Worm (Caenorhabditis elegans) whole organism, L3 larva: ENCODE results near the gene F54F12.1.

Source experiments
- R02D3.7 ChIP-seq: fragments of 150-350 bp; optimal IDR thresholded peaks from 2 replicates; lab custom pipeline; 2014; ENCODE audit warnings: missing biosample characterization, missing genetic modification characterization
- ZK546.5 ChIP-seq: sonication (generic microtip); optimal IDR thresholded peaks from 2 replicates; lab custom pipeline; 2017; ENCODE audit warnings: missing biosample characterization, missing genetic modification characterization
- aly-2 ChIP-seq: fragments of 150-350 bp; optimal IDR thresholded peaks from 2 replicates; lab custom pipeline; 2014; ENCODE audit warnings: missing biosample characterization, missing genetic modification characterization
- ama-1 ChIP-seq: fragments of 150-350 bp; optimal IDR thresholded peaks from 2 replicates; lab custom pipeline; 2018
- ceh-16 ChIP-seq: sonication (generic microtip); optimal IDR thresholded peaks from 2 replicates; lab custom pipeline; 2017; ENCODE audit warnings: missing biosample characterization, missing genetic modification characterization
- ceh-28 ChIP-seq: fragments of 150-350 bp; optimal IDR thresholded peaks from 2 replicates; lab custom pipeline; 2014; ENCODE audit warnings: missing biosample characterization, missing genetic modification reagents, missing genetic modification characterization
- ceh-82 ChIP-seq: fragments of 150-350 bp; optimal IDR thresholded peaks from 2 replicates; lab custom pipeline; 2014; ENCODE audit warnings: missing biosample characterization, missing genetic modification characterization
- ceh-9 ChIP-seq: sonication (generic microtip); optimal IDR thresholded peaks from 2 replicates; lab custom pipeline; 2018; ENCODE audit warnings: missing biosample characterization, missing genetic modification characterization
- daf-12 ChIP-seq: fragments of 150-350 bp; optimal IDR thresholded peaks from 2 replicates; lab custom pipeline; 2014; ENCODE audit warnings: missing biosample characterization, missing genetic modification reagents, missing genetic modification characterization
- egl-27 ChIP-seq: sonication (generic microtip); optimal IDR thresholded peaks from 4 replicates; lab custom pipeline; 2017; ENCODE audit warnings: missing biosample characterization, missing genetic modification reagents, missing genetic modification characterization
- egl-5 ChIP-seq: fragments of 150-350 bp; optimal IDR thresholded peaks from 2 replicates; lab custom pipeline; 2017; ENCODE audit warnings: missing biosample characterization, missing genetic modification reagents, missing genetic modification characterization, inconsistent platforms
- elt-1 ChIP-seq: fragments of 150-350 bp; optimal IDR thresholded peaks from 2 replicates; lab custom pipeline; 2014; ENCODE audit warnings: missing biosample characterization, missing genetic modification characterization
- elt-2 ChIP-seq: sonication (generic microtip); optimal IDR thresholded peaks from 2 replicates; lab custom pipeline; 2016; ENCODE audit warnings: missing genetic modification reagents, mild to moderate bottlenecking, missing genetic modification characterization, missing compliant biosample characterization
- elt-3 ChIP-seq, 3 experiments: fragments of 150-350 bp in 1 of 3; sonication (generic microtip) in 2 of 3; optimal IDR thresholded peaks; 2 replicates in 2 of 3; 4 replicates in 1 of 3; lab custom pipeline; 2014 to 2017; ENCODE audit warnings: missing biosample characterization in 3 of 3, missing genetic modification characterization in 3 of 3
- eor-1 ChIP-seq, 2 experiments: fragments of 150-350 bp; optimal IDR thresholded peaks; 2 replicates each; lab custom pipeline; 2014 to 2018; ENCODE audit warnings: missing biosample characterization in 2 of 2, missing genetic modification characterization in 2 of 2
- fkh-10 ChIP-seq: sonication (generic microtip); optimal IDR thresholded peaks from 2 replicates; lab custom pipeline; 2017; ENCODE audit warnings: missing biosample characterization, missing genetic modification reagents, missing genetic modification characterization
- fkh-2 ChIP-seq: fragments of 150-350 bp; optimal IDR thresholded peaks from 2 replicates; lab custom pipeline; 2014; ENCODE audit warnings: missing biosample characterization, missing genetic modification reagents, missing genetic modification characterization
- fos-1 ChIP-seq: fragments of 150-350 bp; optimal IDR thresholded peaks from 2 replicates; lab custom pipeline; 2014; ENCODE audit warnings: missing biosample characterization, missing genetic modification characterization
- hmg-11 ChIP-seq: sonication (generic microtip); optimal IDR thresholded peaks from 2 replicates; lab custom pipeline; 2016; ENCODE audit warnings: missing genetic modification characterization, missing compliant biosample characterization
- jun-1 ChIP-seq: fragments of 150-350 bp; optimal IDR thresholded peaks from 2 replicates; lab custom pipeline; 2014; ENCODE audit warnings: missing biosample characterization, missing genetic modification reagents, missing genetic modification characterization
- lin-15B ChIP-seq: fragments of 150-350 bp; optimal IDR thresholded peaks from 2 replicates; lab custom pipeline; 2014; ENCODE audit warnings: missing biosample characterization, missing genetic modification characterization
- lin-39 ChIP-seq: fragments of 150-350 bp; optimal IDR thresholded peaks from 2 replicates; lab custom pipeline; 2018; ENCODE audit warnings: missing biosample characterization, missing genetic modification reagents, missing genetic modification characterization
- lsy-12 ChIP-seq: sonication (generic microtip); optimal IDR thresholded peaks from 2 replicates; lab custom pipeline; 2016; ENCODE audit warnings: mild to moderate bottlenecking, missing genetic modification characterization, missing compliant biosample characterization
- mdl-1 ChIP-seq: fragments of 150-350 bp; optimal IDR thresholded peaks from 2 replicates; lab custom pipeline; 2014; ENCODE audit warnings: missing biosample characterization, missing genetic modification characterization
- mml-1 ChIP-seq: fragments of 150-350 bp; sonication (generic microtip); optimal IDR thresholded peaks from 3 replicates; lab custom pipeline; 2014; ENCODE audit warnings: missing biosample characterization, missing genetic modification characterization
- nfya-1 ChIP-seq: sonication (generic microtip); optimal IDR thresholded peaks from 2 replicates; lab custom pipeline; 2017; ENCODE audit warnings: missing genetic modification characterization, mild to moderate bottlenecking, missing compliant biosample characterization, antibody characterized with exemption, moderate library complexity; ENCODE audit not compliant: insufficient read depth
- nhr-11 ChIP-seq: fragments of 150-350 bp; optimal IDR thresholded peaks from 2 replicates; lab custom pipeline; 2014; ENCODE audit warnings: missing biosample characterization, missing genetic modification characterization
- nhr-12 ChIP-seq: fragments of 150-350 bp; optimal IDR thresholded peaks from 2 replicates; lab custom pipeline; 2014; ENCODE audit warnings: missing biosample characterization, missing genetic modification characterization
- nhr-23 ChIP-seq: fragments of 150-350 bp; optimal IDR thresholded peaks from 2 replicates; lab custom pipeline; 2014; ENCODE audit warnings: missing biosample characterization, missing genetic modification reagents, missing genetic modification characterization
- nhr-237 ChIP-seq: fragments of 150-350 bp; optimal IDR thresholded peaks from 2 replicates; lab custom pipeline; 2014; ENCODE audit warnings: missing biosample characterization, missing genetic modification characterization
- nhr-25 ChIP-seq: sonication (generic microtip); optimal IDR thresholded peaks from 2 replicates; lab custom pipeline; 2017; ENCODE audit warnings: missing biosample characterization, missing genetic modification characterization
- nhr-28 ChIP-seq: fragments of 150-350 bp; optimal IDR thresholded peaks from 2 replicates; lab custom pipeline; 2014; ENCODE audit warnings: missing biosample characterization, missing genetic modification characterization
- nhr-43 ChIP-seq: sonication (generic microtip); optimal IDR thresholded peaks from 2 replicates; lab custom pipeline; 2016; ENCODE audit warnings: mild to moderate bottlenecking, missing genetic modification characterization, missing compliant biosample characterization; ENCODE audit not compliant: poor library complexity, severe bottlenecking
- nhr-76 ChIP-seq: fragments of 150-350 bp; sonication (generic microtip); optimal IDR thresholded peaks from 5 replicates; lab custom pipeline; 2014; ENCODE audit warnings: missing biosample characterization, missing genetic modification characterization
- nhr-77 ChIP-seq: fragments of 150-350 bp; optimal IDR thresholded peaks from 2 replicates; lab custom pipeline; 2014; ENCODE audit warnings: missing biosample characterization, missing genetic modification characterization
- pha-4 ChIP-seq: fragments of 150-350 bp; optimal IDR thresholded peaks from 2 replicates; lab custom pipeline; 2014; ENCODE audit warnings: missing biosample characterization, missing genetic modification reagents, missing genetic modification characterization
- pqm-1 ChIP-seq: fragments of 150-350 bp; optimal IDR thresholded peaks from 2 replicates; lab custom pipeline; 2017; ENCODE audit warnings: missing biosample characterization, missing genetic modification characterization, inconsistent platforms
- sea-2 ChIP-seq: fragments of 150-350 bp; sonication (generic microtip); optimal IDR thresholded peaks from 4 replicates; lab custom pipeline; 2014; ENCODE audit warnings: missing biosample characterization, missing genetic modification reagents, missing genetic modification characterization
- skn-1 ChIP-seq: fragments of 150-350 bp; optimal IDR thresholded peaks from 2 replicates; lab custom pipeline; 2014; ENCODE audit warnings: missing biosample characterization, missing genetic modification characterization
- snpc-4 ChIP-seq: fragments of 150-350 bp; optimal IDR thresholded peaks from 2 replicates; lab custom pipeline; 2014; ENCODE audit warnings: missing biosample characterization, missing genetic modification characterization
- tbx-2 ChIP-seq: sonication (generic microtip); optimal IDR thresholded peaks from 2 replicates; lab custom pipeline; 2016; ENCODE audit warnings: mild to moderate bottlenecking, missing genetic modification characterization, missing compliant biosample characterization
- unc-39 ChIP-seq: sonication (generic microtip); optimal IDR thresholded peaks from 4 replicates; lab custom pipeline; 2017; ENCODE audit warnings: missing biosample characterization, missing genetic modification characterization
- zag-1 ChIP-seq: fragments of 150-350 bp; optimal IDR thresholded peaks from 2 replicates; lab custom pipeline; 2014; ENCODE audit warnings: missing biosample characterization, missing genetic modification characterization
- ztf-11 ChIP-seq: fragments of 150-350 bp; optimal IDR thresholded peaks from 2 replicates; lab custom pipeline; 2014; ENCODE audit warnings: missing biosample characterization, missing genetic modification characterization
- ztf-4 ChIP-seq: fragments of 150-350 bp; optimal IDR thresholded peaks from 2 replicates; lab custom pipeline; 2014; ENCODE audit warnings: missing biosample characterization, missing genetic modification characterization

Gene F54F12.1

ce11 chrIII:13070548-13071050 lies 15.4 kb upstream of the F54F12.1 start, which contains the start of gene Y39E4B.6 (continued):
- TF ChIP-seq ZK546.5 (tag; lab: Kevin White, UChicago) = peak; percentile 34
- TF ChIP-seq lin-15B (tag; lab: Kevin White, UChicago) = peak; percentile 91
- peak; percentile 99 for TF ChIP-seq lin-39
- TF ChIP-seq daf-12 (tag; lab: Kevin White, UChicago) = no peak
- peak; percentile 96 for TF ChIP-seq nhr-25
- peak; percentile 77 for TF ChIP-seq nhr-76 (tag; lab: Kevin White, UChicago)
- peak; percentile 92 for TF ChIP-seq elt-2 (tag; lab: Kevin White, UChicago)
- peak; percentile 78 for TF ChIP-seq pqm-1
- TF ChIP-seq fos-1 (tag; lab: Kevin White, UChicago) = peak; percentile 86
- peak; percentile 98 for TF ChIP-seq lsy-12 (tag; lab: Kevin White, UChicago)
- TF ChIP-seq nhr-237 = no peak
- TF ChIP-seq nfya-1 (tag; lab: Kevin White, UChicago) = peak; percentile 96
- peak; percentile 97 for TF ChIP-seq jun-1 (tag; lab: Kevin White, UChicago)
- peak; percentile 83 for TF ChIP-seq R02D3.7 (tag; lab: Kevin White, UChicago)
- TF ChIP-seq nhr-23 (tag; lab: Kevin White, UChicago) = peak; percentile 95
- peak; percentile 85 for TF ChIP-seq ceh-82

- TF ChIP-seq elt-2 (tag; lab: Kevin White, UChicago) = peak; percentile 28
- no peak for TF ChIP-seq nhr-25
- TF ChIP-seq ama-1 (lab: Kevin White, UChicago) = peak; percentile 4
Observed at ce11 chrIII:13069416-13069815, 14.2 kb upstream of the F54F12.1 start.

- peak; percentile 81 for TF ChIP-seq snpc-4 (tag; lab: Kevin White, UChicago)
- TF ChIP-seq nhr-12 = no peak
- no peak for TF ChIP-seq ztf-11 (tag; lab: Kevin White, UChicago)
- peak; percentile 70 for TF ChIP-seq egl-27
- TF ChIP-seq fos-1 (tag; lab: Kevin White, UChicago) = no peak
- TF ChIP-seq daf-12 (tag; lab: Kevin White, UChicago) = no peak
- no peak for TF ChIP-seq aly-2 (tag; lab: Kevin White, UChicago)
- TF ChIP-seq sea-2 (GFP tag; lab: Kevin White, UChicago) = peak; percentile 35
- peak; percentile 34 for TF ChIP-seq ceh-28 (tag; lab: Kevin White, UChicago)
- no peak for TF ChIP-seq ceh-9 (tag; lab: Kevin White, UChicago)
- TF ChIP-seq nhr-43 = peak; percentile 48
- no peak for TF ChIP-seq ZK546.5 (tag; lab: Kevin White, UChicago)
- peak; percentile 79 for TF ChIP-seq nhr-25
- TF ChIP-seq nhr-11 (tag; lab: Kevin White, UChicago) = no peak
- TF ChIP-seq fkh-10 (GFP tag; lab: Kevin White, UChicago) = peak; percentile 82
- peak; percentile 89 for TF ChIP-seq jun-1 (tag; lab: Kevin White, UChicago)
- no peak for TF ChIP-seq nhr-237
- TF ChIP-seq fkh-2 (tag; lab: Kevin White, UChicago) = no peak
- TF ChIP-seq eor-1 (tag; optimal IDR thresholded peaks at IDR 0.05; lab: Kevin White, UChicago) = no peak
- TF ChIP-seq tbx-2 (tag; lab: Kevin White, UChicago) = peak; percentile 60
- TF ChIP-seq hmg-11 = peak; percentile 98
- TF ChIP-seq unc-39 (tag; lab: Kevin White, UChicago) = no peak
- no peak for TF ChIP-seq nhr-28 (tag; lab: Kevin White, UChicago)
- peak; percentile 84 for TF ChIP-seq egl-5 (tag; lab: Kevin White, UChicago)
- peak; percentile 22 for TF ChIP-seq R02D3.7 (tag; lab: Kevin White, UChicago)
- TF ChIP-seq skn-1 (tag; lab: Kevin White, UChicago) = peak; percentile 59
- TF ChIP-seq elt-1 (tag; lab: Kevin White, UChicago) = peak; percentile 15
- no peak for TF ChIP-seq ceh-82
- peak; percentile 55 for TF ChIP-seq lin-15B (tag; lab: Kevin White, UChicago)
- peak; percentile 73 for TF ChIP-seq elt-2 (tag; lab: Kevin White, UChicago)
- no peak for TF ChIP-seq ceh-16 (tag; lab: Kevin White, UChicago)
- TF ChIP-seq nhr-23 (tag; lab: Kevin White, UChicago) = peak; percentile 72
- TF ChIP-seq mdl-1 = peak; percentile 83
- TF ChIP-seq ztf-4 = no peak
- TF ChIP-seq nhr-76 (tag; lab: Kevin White, UChicago) = no peak
- TF ChIP-seq mml-1 = no peak
- TF ChIP-seq lin-39 = peak; percentile 98
- peak; percentile 58 for TF ChIP-seq lsy-12 (tag; lab: Kevin White, UChicago)
- TF ChIP-seq pha-4 (tag; lab: Kevin White, UChicago) = peak; percentile 94
- TF ChIP-seq zag-1 = no peak
- no peak for TF ChIP-seq elt-3 (tag; optimal IDR thresholded peaks at IDR 0.05; lab: Kevin White, UChicago)
- TF ChIP-seq nhr-77 (tag; lab: Kevin White, UChicago) = no peak
- peak; percentile 94 for TF ChIP-seq nfya-1 (tag; lab: Kevin White, UChicago)
- peak; percentile 78 for TF ChIP-seq pqm-1
Observed at ce11 chrIII:13067884-13068767, 12.9 kb upstream of the F54F12.1 start.
